Worm (Caenorhabditis elegans): ENCODE results near the gene daf-2.

ce11 chrIII:3047040-3047439, 6.4 kb upstream of the daf-2 start, which contains the start of gene cutl-25:
- TF ChIP-seq Y79H2A.3 (GFP tag; conservative IDR thresholded peaks at IDR 0.05) (no peak), bed-2 (GFP tag; IDR thresholded peaks at IDR 0.05) (no peak)
